Fruit fly (Drosophila melanogaster): ENCODE measurements around the gene BoYb.

BoYb gene

dm6 chr3L:22871845-22872361 is 29.8 kb upstream of the BoYb start, which contains the start of the genes CG11109 and Arf1 (continued):
- peak; percentile 24 for TF ChIP-seq Hmr (GFP tag; optimal IDR thresholded peaks at IDR 0.05)
- no peak for TF ChIP-seq wor (GFP tag; IDR thresholded peaks at IDR 0.05)
- TF ChIP-seq Gsc (GFP tag; IDR thresholded peaks at IDR 0.05) = no peak
- no peak for TF ChIP-seq Hr39 (optimal IDR thresholded peaks at IDR 0.05)
- no peak for TF ChIP-seq disco-r (GFP tag; optimal IDR thresholded peaks at IDR 0.05)
- peak; percentile 7 for TF ChIP-seq CG34376 (GFP tag; optimal IDR thresholded peaks at IDR 0.05)
- TF ChIP-seq NC2α (GFP tag; optimal IDR thresholded peaks at IDR 0.05) = no peak
- TF ChIP-seq CG13296 (GFP tag; optimal IDR thresholded peaks at IDR 0.05) = peak; percentile 23
- peak; percentile 44 for TF ChIP-seq her (GFP tag; optimal IDR thresholded peaks at IDR 0.05)
- peak; percentile 1 for TF ChIP-seq B-H2 (GFP tag; optimal IDR thresholded peaks at IDR 0.05)
- TF ChIP-seq CG3995 (GFP tag; optimal IDR thresholded peaks at IDR 0.05) = peak; percentile 83
- no peak for TF ChIP-seq CG3163 (GFP tag; optimal IDR thresholded peaks at IDR 0.05)
- TF ChIP-seq sna (GFP tag; IDR thresholded peaks at IDR 0.05; ENCODE audit: partially characterized antibody) = peak; percentile 13
- peak; percentile 44; the same call in 1 of the 2 replicates for TF ChIP-seq inv (GFP tag; IDR thresholded peaks at IDR 0.05; ENCODE audit: partially characterized antibody)
- TF ChIP-seq zf30C (GFP tag; optimal IDR thresholded peaks at IDR 0.05) = no peak
- TF ChIP-seq grau (tag; optimal IDR thresholded peaks at IDR 0.05) = peak; percentile 24
- peak; percentile 0 for TF ChIP-seq CG12219 (GFP tag; optimal IDR thresholded peaks at IDR 0.05)
- 0 out of 2 replicates have a peak, but pooled peaks have one; percentile 37 for TF ChIP-seq aop (GFP tag; IDR thresholded peaks at IDR 0.05)
- no peak for TF ChIP-seq stc (GFP tag; IDR thresholded peaks at IDR 0.05)
- TF ChIP-seq CG34224 (GFP tag; IDR thresholded peaks at IDR 0.05; ENCODE audit: partially characterized antibody) = peak; percentile 70
- TF ChIP-seq vvl (GFP tag; IDR thresholded peaks at IDR 0.05) = 0 out of 2 replicates have a peak, but pooled peaks have one; percentile 10
- TF ChIP-seq nerfin-1 (tag; optimal IDR thresholded peaks at IDR 0.05) = peak; percentile 29
- no peak for TF ChIP-seq hth (optimal IDR thresholded peaks at IDR 0.05)
- TF ChIP-seq prd (optimal IDR thresholded peaks at IDR 0.05) = no peak
- no peak for TF ChIP-seq prd (GFP tag; IDR thresholded peaks at IDR 0.05)
- TF ChIP-seq CG42726 (GFP tag; IDR thresholded peaks at IDR 0.05; ENCODE audit: partially characterized antibody) = peak; percentile 74
- TF ChIP-seq CG10267 (tag; optimal IDR thresholded peaks at IDR 0.05) = peak; percentile 6
- TF ChIP-seq nom (GFP tag; optimal IDR thresholded peaks at IDR 0.05) = peak; percentile 12
- peak; percentile 52 for TF ChIP-seq Scr (GFP tag; IDR thresholded peaks at IDR 0.05; ENCODE audit: partially characterized antibody)
- no peak for TF ChIP-seq CG7556 (GFP tag; optimal IDR thresholded peaks at IDR 0.05)
- peak; percentile 50 for TF ChIP-seq Xbp1 (GFP tag; optimal IDR thresholded peaks at IDR 0.05)
- peak; percentile 93 for TF ChIP-seq CG10321 (GFP tag; IDR thresholded peaks at IDR 0.05)
- peak in 1 of 3 experiments; percentile 15 for TF ChIP-seq Stat92E (GFP tag; optimal IDR thresholded peaks at IDR 0.05)
- TF ChIP-seq Elba2 (GFP tag; optimal IDR thresholded peaks at IDR 0.05) = no peak
- TF ChIP-seq CG13624 (GFP tag; optimal IDR thresholded peaks at IDR 0.05) = no peak
- TF ChIP-seq knrl (GFP tag; IDR thresholded peaks at IDR 0.05; ENCODE audit: partially characterized antibody) = peak; percentile 62
- TF ChIP-seq hbn (GFP tag; IDR thresholded peaks at IDR 0.05; ENCODE audit: partially characterized antibody) = peak; percentile 59
- TF ChIP-seq CG10979 (tag; optimal IDR thresholded peaks at IDR 0.05) = peak; percentile 3
- TF ChIP-seq D19B (GFP tag; optimal IDR thresholded peaks at IDR 0.05) = no peak
- no peak for TF ChIP-seq Hand (GFP tag; optimal IDR thresholded peaks at IDR 0.05)
- TF ChIP-seq CG17912 (GFP tag; optimal IDR thresholded peaks at IDR 0.05) = peak; percentile 47
- TF ChIP-seq pzg (GFP tag; optimal IDR thresholded peaks at IDR 0.05) = peak; percentile 87
- no peak for TF ChIP-seq p53 (GFP tag; optimal IDR thresholded peaks at IDR 0.05)
- TF ChIP-seq D19A (tag; optimal IDR thresholded peaks at IDR 0.05) = peak; percentile 1
- peak; percentile 6 for TF ChIP-seq phol (tag; optimal IDR thresholded peaks at IDR 0.05)
- TF ChIP-seq seq (GFP tag; IDR thresholded peaks at IDR 0.05) = no peak
- peak; percentile 32 for TF ChIP-seq CG17186 (GFP tag; optimal IDR thresholded peaks at IDR 0.05)
- TF ChIP-seq wdn (GFP tag; IDR thresholded peaks at IDR 0.05) = no peak
- TF ChIP-seq mirr (GFP tag; optimal IDR thresholded peaks at IDR 0.05) = peak; percentile 33
- no peak for TF ChIP-seq CG12744 (GFP tag; optimal IDR thresholded peaks at IDR 0.05)

All from whole organism, embryonic.